Worm (Caenorhabditis elegans): ENCODE results near the gene fkh-3.

The fkh-3 gene

ce11 chrX:13384743-13385142 lies 38.5 kb downstream of the fkh-3 start:
- TF ChIP-seq hmg-4 (GFP tag; optimal IDR thresholded peaks at IDR 0.05) = no peak

DNA sequence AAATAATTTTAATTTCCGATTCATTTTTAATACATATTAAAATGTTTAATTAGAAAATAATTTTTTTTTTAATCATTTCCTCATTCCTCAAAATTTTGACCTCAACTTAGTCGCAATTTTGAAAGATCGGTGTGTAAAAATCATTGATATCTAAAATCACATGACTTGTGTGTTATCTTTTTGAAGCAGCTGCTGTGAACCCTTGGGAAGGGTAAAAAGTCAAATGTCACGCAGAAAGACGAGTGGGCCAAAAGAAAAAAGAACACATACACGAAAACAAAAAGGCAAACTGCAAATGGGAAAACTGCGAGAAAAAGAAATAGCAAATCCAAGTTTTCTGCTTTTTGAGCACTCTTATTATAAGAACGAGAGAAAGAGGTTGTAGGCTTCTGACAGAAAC lies 40.0 kb downstream of the fkh-3 start:
- no peak for TF ChIP-seq ceh-13 (GFP tag; optimal IDR thresholded peaks at IDR 0.05)
- TF ChIP-seq ama-1 (optimal IDR thresholded peaks at IDR 0.05) = no peak
- TF ChIP-seq sea-1 (GFP tag; conservative IDR thresholded peaks at IDR 0.05) = no peak
- no peak for TF ChIP-seq flt-1 (GFP tag; IDR thresholded peaks at IDR 0.05)
- no peak for TF ChIP-seq tbx-37 (GFP tag; conservative IDR thresholded peaks at IDR 0.05)
- no peak for TF ChIP-seq tbx-11 (GFP tag; IDR thresholded peaks at IDR 0.05)

ce11 chrX:13380988-13381742 lies 42.1 kb downstream of the fkh-3 start:
- no peak for TF ChIP-seq tra-4 (tag; optimal IDR thresholded peaks at IDR 0.05)
- TF ChIP-seq aly-1 (tag; optimal IDR thresholded peaks at IDR 0.05) = no peak
- TF ChIP-seq scrt-1 (GFP tag; IDR thresholded peaks at IDR 0.05) = no peak
- TF ChIP-seq tbx-11 (GFP tag; IDR thresholded peaks at IDR 0.05) = no peak
- TF ChIP-seq pes-1 (GFP tag; IDR thresholded peaks at IDR 0.05) = no peak
- TF ChIP-seq ceh-13 (GFP tag; optimal IDR thresholded peaks at IDR 0.05) = no peak
- TF ChIP-seq sea-1 (GFP tag; conservative IDR thresholded peaks at IDR 0.05) = no peak
- TF ChIP-seq ceh-36 (tag; optimal IDR thresholded peaks at IDR 0.05) = no peak

ce11 chrX:13379072-13379471 lies 44.2 kb downstream of the fkh-3 start:
- TF ChIP-seq ets-7 (tag; optimal IDR thresholded peaks at IDR 0.05) (no peak), tbx-37 (GFP tag; conservative IDR thresholded peaks at IDR 0.05) (no peak), hmg-4 (GFP tag; optimal IDR thresholded peaks at IDR 0.05) (no peak), aly-1 (tag; optimal IDR thresholded peaks at IDR 0.05) (no peak), hnd-1 (tag; optimal IDR thresholded peaks at IDR 0.05) (no peak), scrt-1 (GFP tag; IDR thresholded peaks at IDR 0.05) (no peak), ama-1 (optimal IDR thresholded peaks at IDR 0.05) (no peak), hmbx-1 (tag; optimal IDR thresholded peaks at IDR 0.05) (no peak)

ce11 chrX:13376851-13377250 lies 46.4 kb downstream of the fkh-3 start, which contains the start of the genes C49F8.14 and gem-1:
C49F8.14 (minus strand) TSS chrX:13376949.
gem-1 (minus strand) TSS chrX:13376992.
- TF ChIP-seq aly-1 (tag; optimal IDR thresholded peaks at IDR 0.05) = no peak
- TF ChIP-seq pes-1 (GFP tag; IDR thresholded peaks at IDR 0.05) = no peak
- no peak for TF ChIP-seq ets-7 (tag; optimal IDR thresholded peaks at IDR 0.05)
- no peak for TF ChIP-seq ceh-13 (GFP tag; optimal IDR thresholded peaks at IDR 0.05)
- no peak for TF ChIP-seq F13C5.2 (tag; optimal IDR thresholded peaks at IDR 0.05)
- TF ChIP-seq flt-1 (GFP tag; IDR thresholded peaks at IDR 0.05) = no peak
- TF ChIP-seq sea-1 (GFP tag; conservative IDR thresholded peaks at IDR 0.05) = no peak
- no peak for TF ChIP-seq tbx-37 (GFP tag; conservative IDR thresholded peaks at IDR 0.05)

ce11 chrX:13376185-13376584 lies 47.1 kb downstream of the fkh-3 start:
- TF ChIP-seq sea-1 (GFP tag; conservative IDR thresholded peaks at IDR 0.05) (no peak), B0310.2 (tag; optimal IDR thresholded peaks at IDR 0.05) (no peak), scrt-1 (GFP tag; IDR thresholded peaks at IDR 0.05) (no peak), tbx-11 (GFP tag; IDR thresholded peaks at IDR 0.05) (no peak), hmbx-1 (tag; optimal IDR thresholded peaks at IDR 0.05) (no peak), hmg-4 (GFP tag; optimal IDR thresholded peaks at IDR 0.05) (no peak), ama-1 (optimal IDR thresholded peaks at IDR 0.05) (no peak), flt-1 (GFP tag; IDR thresholded peaks at IDR 0.05) (no peak)

Measured in whole organism, early embryonic.